Fruit fly (Drosophila melanogaster): ENCODE results near the gene CG33299.

DNA sequence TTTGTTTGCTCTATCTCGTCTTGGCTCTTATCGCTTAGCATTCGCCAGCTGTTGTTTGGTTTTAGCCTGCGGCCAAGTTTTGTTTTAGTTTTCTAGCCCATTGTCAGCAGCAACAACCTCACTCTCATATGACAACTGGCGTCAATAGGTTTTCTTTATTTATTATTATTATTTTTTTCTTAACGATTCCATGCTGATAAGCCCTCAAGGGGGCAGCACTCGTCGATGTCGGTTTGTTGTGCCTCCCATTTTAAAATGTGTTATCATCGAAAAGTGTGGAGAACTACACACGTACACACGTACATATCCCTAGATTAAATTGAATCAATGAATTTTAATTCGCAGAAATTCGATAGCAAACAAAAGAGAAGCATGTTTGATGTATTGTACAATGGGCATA is 34.8 kb downstream of the CG33299 start:
- TF ChIP-seq D1 (tag; optimal IDR thresholded peaks at IDR 0.05) (no peak), CG14655 (GFP tag; optimal IDR thresholded peaks at IDR 0.05) (no peak), Snoo (tag; optimal IDR thresholded peaks at IDR 0.05) (no peak), CG13204 (GFP tag; optimal IDR thresholded peaks at IDR 0.05) (no peak), Pif1A (GFP tag; optimal IDR thresholded peaks at IDR 0.05) (no peak), CG34367 (tag; optimal IDR thresholded peaks at IDR 0.05) (no peak)

All from whole organism, pupa.